2 fruit fly cellular contexts compared by ENCODE assay signal in the genomic region with DNA sequence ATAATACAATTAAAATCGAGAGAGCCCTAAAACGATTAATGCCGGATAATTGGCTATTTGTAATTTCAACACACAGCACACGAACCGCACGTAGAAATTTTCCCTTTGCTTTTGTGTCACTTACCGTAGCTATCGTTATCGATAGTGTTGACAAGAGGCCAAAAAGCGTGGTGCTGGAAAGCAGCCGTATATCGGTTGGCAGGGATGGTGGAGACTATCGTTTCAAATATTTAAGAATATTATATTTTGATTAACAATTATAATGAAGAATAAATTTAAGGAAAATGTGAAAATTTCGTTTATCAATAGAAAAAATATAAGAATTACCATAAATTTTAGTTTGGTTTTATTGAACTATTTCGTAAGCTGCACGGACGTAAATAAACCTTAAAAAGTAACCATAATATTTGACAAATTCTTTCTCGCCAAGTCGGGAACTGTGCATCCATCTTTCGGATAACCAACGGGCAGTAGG.
TF ChIP-seq lines count a peak whose summit lies in the region.

A gene (minus strand): TSS at position 148 of the 475 bp plus-strand sequence.

TF ChIP-seq in whole organism, embryonic, 481 proteins besides CTCF, POLR2A, EP300 and RAD21 (continued from another document and continues in another):
- TF ChIP-seq CG4707 (GFP tag; optimal IDR thresholded peaks at IDR 0.05; lab: Kevin White, UChicago) (peak; percentile 25), Sox102F (GFP tag; optimal IDR thresholded peaks at IDR 0.05; lab: Kevin White, UChicago) (peak; percentile 42), CG13624 (GFP tag; optimal IDR thresholded peaks at IDR 0.05; lab: Kevin White, UChicago) (peak; percentile 46), CG43689 (GFP tag; IDR thresholded peaks at IDR 0.05; lab: Robert Waterston, UW) (0 out of 2 replicates have a peak, but pooled peaks have one; percentile 31), B-H1 (GFP tag; IDR thresholded peaks at IDR 0.05; lab: Robert Waterston, UW) (no peak), slp2 (GFP tag; optimal IDR thresholded peaks at IDR 0.05; lab: Kevin White, UChicago) (peak; percentile 24), Doc3 (GFP tag; IDR thresholded peaks at IDR 0.05; lab: Robert Waterston, UW; ENCODE audit: partially characterized antibody) (peak; percentile 69), fd64A (GFP tag; optimal IDR thresholded peaks at IDR 0.05; lab: Kevin White, UChicago) (no peak), CG31388 (GFP tag; optimal IDR thresholded peaks at IDR 0.05; lab: Kevin White, UChicago) (no peak), lilli (GFP tag; optimal IDR thresholded peaks at IDR 0.05; lab: Kevin White, UChicago) (peak; percentile 76), jing (GFP tag; optimal IDR thresholded peaks at IDR 0.05; lab: Kevin White, UChicago) (no peak), Adf1 (GFP tag; IDR thresholded peaks at IDR 0.05; lab: Robert Waterston, UW) (peak; percentile 55; the same call in 1 of the 2 replicates), CG9727 (GFP tag; optimal IDR thresholded peaks at IDR 0.05; lab: Kevin White, UChicago) (peak; percentile 28), zfh2 (GFP tag; optimal IDR thresholded peaks at IDR 0.05; lab: Kevin White, UChicago) (peak; percentile 71), Mes4 (GFP tag; optimal IDR thresholded peaks at IDR 0.05; lab: Kevin White, UChicago) (no peak), CG4617 (GFP tag; optimal IDR thresholded peaks at IDR 0.05; lab: Kevin White, UChicago; ENCODE audit: borderline replicate concordance) (peak; percentile 9), CG31224 (GFP tag; IDR thresholded peaks at IDR 0.05; lab: Robert Waterston, UW) (peak; percentile 65), CG11398 (GFP tag; optimal IDR thresholded peaks at IDR 0.05; lab: Kevin White, UChicago) (no peak), Atf-2 (GFP tag; optimal IDR thresholded peaks at IDR 0.05; lab: Kevin White, UChicago) (no peak), CG4730 (GFP tag; IDR thresholded peaks at IDR 0.05; lab: Robert Waterston, UW) (peak; percentile 50), pnt (GFP tag; optimal IDR thresholded peaks at IDR 0.05; lab: Kevin White, UChicago) (no peak), HLH3B (GFP tag; IDR thresholded peaks at IDR 0.05; lab: Robert Waterston, UW) (peak; percentile 35; the same call in 1 of the 2 replicates), CG10462 (GFP tag; optimal IDR thresholded peaks at IDR 0.05; lab: Kevin White, UChicago) (no peak), Hr39 (optimal IDR thresholded peaks at IDR 0.05; lab: Kevin White, UChicago) (no peak), ssp (GFP tag; IDR thresholded peaks at IDR 0.05; lab: Robert Waterston, UW) (peak; percentile 57), Hmr (GFP tag; optimal IDR thresholded peaks at IDR 0.05; lab: Kevin White, UChicago) (peak; percentile 77), C15 (GFP tag; IDR thresholded peaks at IDR 0.05; lab: Robert Waterston, UW) (peak; percentile 71; the same call in 2 of the 3 replicates), Dbx (GFP tag; IDR thresholded peaks at IDR 0.05; lab: Robert Waterston, UW) (peak; percentile 93), Elba2 (GFP tag; optimal IDR thresholded peaks at IDR 0.05; lab: Kevin White, UChicago) (peak; percentile 40), dysf (GFP tag; IDR thresholded peaks at IDR 0.05; lab: Robert Waterston, UW) (peak; percentile 75), ind (GFP tag; optimal IDR thresholded peaks at IDR 0.05; lab: Kevin White, UChicago) (peak; percentile 64), pzg (GFP tag; optimal IDR thresholded peaks at IDR 0.05; lab: Kevin White, UChicago) (peak; percentile 79), CG1647 (GFP tag; optimal IDR thresholded peaks at IDR 0.05; lab: Kevin White, UChicago) (no peak), grn (GFP tag; optimal IDR thresholded peaks at IDR 0.05; lab: Kevin White, UChicago) (no peak), CG14014 (GFP tag; IDR thresholded peaks at IDR 0.05; lab: Robert Waterston, UW) (peak; percentile 62), sna (GFP tag; IDR thresholded peaks at IDR 0.05; lab: Robert Waterston, UW; ENCODE audit: partially characterized antibody) (peak; percentile 64), zfh1 (GFP tag; IDR thresholded peaks at IDR 0.05; lab: Robert Waterston, UW) (peak; percentile 85; the same call in 2 of the 3 replicates), stwl (tag; optimal IDR thresholded peaks at IDR 0.05; lab: Kevin White, UChicago) (peak; percentile 66), Hr3 (GFP tag; optimal IDR thresholded peaks at IDR 0.05; lab: Kevin White, UChicago) (peak; percentile 65), CG8388 (GFP tag; optimal IDR thresholded peaks at IDR 0.05; lab: Kevin White, UChicago) (peak; percentile 2), Nf-YA (GFP tag; IDR thresholded peaks at IDR 0.05; lab: Robert Waterston, UW) (peak; percentile 9; the same call in 1 of the 2 replicates), vvl (GFP tag; IDR thresholded peaks at IDR 0.05; lab: Robert Waterston, UW) (peak; percentile 87), knrl (GFP tag; IDR thresholded peaks at IDR 0.05; lab: Robert Waterston, UW; ENCODE audit: partially characterized antibody) (peak; percentile 87), Max (GFP tag; optimal IDR thresholded peaks at IDR 0.05; lab: Kevin White, UChicago) (peak; percentile 67), br (optimal IDR thresholded peaks at IDR 0.05; lab: Kevin White, UChicago) (no peak), zen2 (GFP tag; IDR thresholded peaks at IDR 0.05; lab: Robert Waterston, UW; ENCODE audit: partially characterized antibody) (peak; percentile 38; the same call in 2 of the 3 replicates), CHES-1-like (GFP tag; optimal IDR thresholded peaks at IDR 0.05; lab: Kevin White, UChicago) (no peak), CG7372 (GFP tag; IDR thresholded peaks at IDR 0.05; lab: Robert Waterston, UW) (peak; percentile 48; the same call in 1 of the 2 replicates), Hand (GFP tag; optimal IDR thresholded peaks at IDR 0.05; lab: Kevin White, UChicago) (no peak), Hr78 (GFP tag; optimal IDR thresholded peaks at IDR 0.05; lab: Kevin White, UChicago) (no peak), gsb (GFP tag; IDR thresholded peaks at IDR 0.05; lab: Robert Waterston, UW) (peak; percentile 28; the same call in 1 of the 2 replicates), corto (GFP tag; optimal IDR thresholded peaks at IDR 0.05; lab: Kevin White, UChicago) (no peak), Rx (GFP tag; IDR thresholded peaks at IDR 0.05; lab: Robert Waterston, UW) (peak; percentile 52), Ssrp (tag; optimal IDR thresholded peaks at IDR 0.05; lab: Kevin White, UChicago) (peak; percentile 38), CG32772 (GFP tag; IDR thresholded peaks at IDR 0.05; lab: Robert Waterston, UW) (peak; percentile 62), so (GFP tag; IDR thresholded peaks at IDR 0.05; lab: Robert Waterston, UW) (peak; percentile 28; the same call in 2 of the 3 replicates), CG14441 (GFP tag; IDR thresholded peaks at IDR 0.05; lab: Robert Waterston, UW) (peak; percentile 77), HmgD (GFP tag; optimal IDR thresholded peaks at IDR 0.05; lab: Kevin White, UChicago) (no peak), klu (GFP tag; IDR thresholded peaks at IDR 0.05; lab: Robert Waterston, UW) (no peak), Mrtf (GFP tag; IDR thresholded peaks at IDR 0.05; lab: Robert Waterston, UW) (peak; percentile 55; the same call in 1 of the 3 replicates)

TF ChIP-seq in whole organism, prepupa, 60 proteins besides CTCF, POLR2A, EP300 and RAD21 (continued from another document):
- no peak for TF ChIP-seq Blimp-1 (GFP tag; optimal IDR thresholded peaks at IDR 0.05; lab: Kevin White, UChicago)
- TF ChIP-seq Hr39 (GFP tag; optimal IDR thresholded peaks at IDR 0.05; lab: Kevin White, UChicago), result peak; percentile 48
- TF ChIP-seq CG11902 (GFP tag; optimal IDR thresholded peaks at IDR 0.05; lab: Kevin White, UChicago), result peak; percentile 32
- no peak for TF ChIP-seq CG6808 (GFP tag; optimal IDR thresholded peaks at IDR 0.05; lab: Kevin White, UChicago)
- peak; percentile 23 for TF ChIP-seq Sox15 (GFP tag; optimal IDR thresholded peaks at IDR 0.05; lab: Kevin White, UChicago)
- TF ChIP-seq CG4318 (GFP tag; optimal IDR thresholded peaks at IDR 0.05; lab: Kevin White, UChicago), result no peak
- no peak for TF ChIP-seq spab (GFP tag; optimal IDR thresholded peaks at IDR 0.05; lab: Kevin White, UChicago)
- no peak for TF ChIP-seq CG9139 (GFP tag; optimal IDR thresholded peaks at IDR 0.05; lab: Kevin White, UChicago)
- TF ChIP-seq Gug (GFP tag; IDR thresholded peaks at IDR 0.05; lab: Robert Waterston, UW), result peak; percentile 42; the same call in 1 of the 2 replicates
- peak; percentile 53 for TF ChIP-seq CG10631 (GFP tag; optimal IDR thresholded peaks at IDR 0.05; lab: Kevin White, UChicago)
TF ChIP-seq in whole organism, prepupa: peak in this region for 42.
